Fruit fly (Drosophila melanogaster): ENCODE measurements around the gene CG11555.

CG11555 gene

DNA sequence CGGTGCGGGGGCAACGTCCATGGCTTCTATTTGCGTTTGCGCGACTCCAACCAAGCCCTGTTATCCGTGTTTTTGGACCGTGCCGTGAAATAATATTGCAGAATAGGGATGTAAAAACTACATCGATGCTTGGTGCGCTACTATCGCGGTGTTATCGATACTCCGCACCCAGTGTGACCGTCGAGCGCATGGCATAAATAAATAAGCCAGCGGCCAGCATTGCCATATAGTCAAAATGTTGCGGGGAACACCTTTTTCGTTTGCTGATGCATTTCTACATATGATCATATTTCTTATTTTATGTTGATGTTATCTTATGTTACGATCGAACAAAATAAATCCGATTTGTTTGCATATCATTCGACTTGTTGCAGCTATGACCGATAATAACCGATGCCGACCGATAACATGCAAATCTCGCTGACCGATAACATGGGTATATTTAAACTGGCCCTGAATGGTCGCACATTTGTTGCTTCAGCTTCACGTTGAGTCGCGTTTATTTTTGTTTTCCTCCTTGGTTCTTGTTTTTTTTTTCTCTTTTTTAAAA is 3.6 kb downstream of the CG11555 start, which contains the start of gene smo (continued):
- TF ChIP-seq bigmax (GFP tag; optimal IDR thresholded peaks at IDR 0.05), result no peak
- TF ChIP-seq ara (GFP tag; IDR thresholded peaks at IDR 0.05), result no peak
- no peak for TF ChIP-seq CG12744 (GFP tag; optimal IDR thresholded peaks at IDR 0.05)
- TF ChIP-seq sd (tag; optimal IDR thresholded peaks at IDR 0.05), result no peak
- no peak for TF ChIP-seq CG31224 (GFP tag; IDR thresholded peaks at IDR 0.05)
- TF ChIP-seq Neu2 (GFP tag; optimal IDR thresholded peaks at IDR 0.05; ENCODE audit: borderline replicate concordance), result no peak
- TF ChIP-seq CG14014 (GFP tag; IDR thresholded peaks at IDR 0.05), result no peak
- TF ChIP-seq Lpt (GFP tag; optimal IDR thresholded peaks at IDR 0.05), result no peak
- no peak for TF ChIP-seq Xrp1 (GFP tag; IDR thresholded peaks at IDR 0.05)
- TF ChIP-seq oc (tag; optimal IDR thresholded peaks at IDR 0.05), result no peak
- TF ChIP-seq ase (GFP tag; IDR thresholded peaks at IDR 0.05), result no peak
- no peak for TF ChIP-seq klu (GFP tag; IDR thresholded peaks at IDR 0.05)
- no peak for TF ChIP-seq nau (GFP tag; optimal IDR thresholded peaks at IDR 0.05)
- peak; percentile 79 for TF ChIP-seq vnd (GFP tag; IDR thresholded peaks at IDR 0.05; ENCODE audit: partially characterized antibody)
- no peak for TF ChIP-seq Mrtf (GFP tag; IDR thresholded peaks at IDR 0.05)
- TF ChIP-seq tap (tag; optimal IDR thresholded peaks at IDR 0.05), result no peak
- no peak for TF ChIP-seq CG18619 (GFP tag; optimal IDR thresholded peaks at IDR 0.05)
- no peak for TF ChIP-seq tx (GFP tag; optimal IDR thresholded peaks at IDR 0.05)
- peak; percentile 56 for TF ChIP-seq CG10654 (GFP tag; optimal IDR thresholded peaks at IDR 0.05)
- no peak for TF ChIP-seq cad (GFP tag; optimal IDR thresholded peaks at IDR 0.05)
- peak; percentile 69 for TF ChIP-seq CG15514 (GFP tag; optimal IDR thresholded peaks at IDR 0.05)
- peak; percentile 67 for TF ChIP-seq MESR4 (GFP tag; optimal IDR thresholded peaks at IDR 0.05)
- TF ChIP-seq CG8478 (optimal IDR thresholded peaks at IDR 0.05), result no peak
- TF ChIP-seq HLH54F (GFP tag; optimal IDR thresholded peaks at IDR 0.05), result peak; percentile 65
- no peak for TF ChIP-seq CG6683 (GFP tag; optimal IDR thresholded peaks at IDR 0.05)
- TF ChIP-seq pros (GFP tag; optimal IDR thresholded peaks at IDR 0.05), result no peak
- TF ChIP-seq Sry-β (GFP tag; optimal IDR thresholded peaks at IDR 0.05), result no peak
- no peak for TF ChIP-seq GATAe (GFP tag; conservative IDR thresholded peaks at IDR 0.05)
- no peak for TF ChIP-seq CG15073 (GFP tag; optimal IDR thresholded peaks at IDR 0.05)
- no peak for TF ChIP-seq Dip2 (GFP tag; IDR thresholded peaks at IDR 0.05)
- TF ChIP-seq mam (GFP tag; optimal IDR thresholded peaks at IDR 0.05), result peak; percentile 22
- TF ChIP-seq Blimp-1 (GFP tag; optimal IDR thresholded peaks at IDR 0.05), result no peak
- TF ChIP-seq CG43689 (GFP tag; IDR thresholded peaks at IDR 0.05), result no peak
- TF ChIP-seq CG17328 (GFP tag; IDR thresholded peaks at IDR 0.05), result no peak
- peak; percentile 76 for TF ChIP-seq CHES-1-like (GFP tag; optimal IDR thresholded peaks at IDR 0.05)
- TF ChIP-seq Stat92E (GFP tag; optimal IDR thresholded peaks at IDR 0.05), result peak in 1 of 3 experiments; percentile 14
- TF ChIP-seq odd (GFP tag; optimal IDR thresholded peaks at IDR 0.05), result no peak
- TF ChIP-seq pzg (GFP tag; optimal IDR thresholded peaks at IDR 0.05), result peak; percentile 96
- TF ChIP-seq Nf-YB (GFP tag; optimal IDR thresholded peaks at IDR 0.05), result no peak
- TF ChIP-seq ind (GFP tag; optimal IDR thresholded peaks at IDR 0.05), result peak; percentile 26
- peak; percentile 61 for TF ChIP-seq jumu (GFP tag; optimal IDR thresholded peaks at IDR 0.05)
- no peak for TF ChIP-seq psq (GFP tag; optimal IDR thresholded peaks at IDR 0.05)
- TF ChIP-seq CG8290 (GFP tag; optimal IDR thresholded peaks at IDR 0.05), result peak; percentile 16
- no peak for TF ChIP-seq CG8290 (tag; optimal IDR thresholded peaks at IDR 0.05)
- no peak for TF ChIP-seq hth (optimal IDR thresholded peaks at IDR 0.05)
- no peak for TF ChIP-seq az2 (GFP tag; optimal IDR thresholded peaks at IDR 0.05)
- no peak for TF ChIP-seq E2f1 (GFP tag; IDR thresholded peaks at IDR 0.05)
- no peak for TF ChIP-seq Gsc (GFP tag; IDR thresholded peaks at IDR 0.05)
- TF ChIP-seq bsh (GFP tag; optimal IDR thresholded peaks at IDR 0.05), result peak in 1 of 2 experiments; percentile 3
- TF ChIP-seq crc (GFP tag; optimal IDR thresholded peaks at IDR 0.05), result no peak
- TF ChIP-seq CG17802 (tag; optimal IDR thresholded peaks at IDR 0.05), result no peak
- TF ChIP-seq CG1603 (tag; optimal IDR thresholded peaks at IDR 0.05), result peak; percentile 84
